Worm (Caenorhabditis elegans) whole organism, L1 larva: ENCODE results near the gene hipr-1.
A peak's percentile ranks its signal among the peaks of the same experiment; 100 is the strongest.

Experiments
- C04F5.9 ChIP-seq: sonication (generic microtip); optimal IDR thresholded peaks from 2 replicates; lab custom pipeline; 2016; ENCODE audit warnings: missing genetic modification characterization, missing compliant biosample characterization
- C34B4.2 ChIP-seq: sonication (generic microtip); optimal IDR thresholded peaks from 2 replicates; lab custom pipeline; 2017; ENCODE audit warnings: mild to moderate bottlenecking, missing genetic modification characterization, missing compliant biosample characterization
- F16B12.6 ChIP-seq: fragments of 150-350 bp; optimal IDR thresholded peaks from 2 replicates; lab custom pipeline; 2014; ENCODE audit warnings: missing biosample characterization, missing genetic modification characterization
- aha-1 ChIP-seq: fragments of 150-350 bp; optimal IDR thresholded peaks from 2 replicates; lab custom pipeline; 2014; ENCODE audit warnings: missing biosample characterization, missing genetic modification characterization
- blmp-1 ChIP-seq: fragments of 150-350 bp; optimal IDR thresholded peaks from 2 replicates; lab custom pipeline; 2014; ENCODE audit warnings: missing biosample characterization, missing genetic modification characterization
- ceh-63 ChIP-seq: fragments of 200-800 bp; sonication (Bioruptor generic); optimal IDR thresholded peaks from 2 replicates; lab custom pipeline; 2018; ENCODE audit warnings: mild to moderate bottlenecking, missing genetic modification characterization, missing compliant biosample characterization
- ceh-8 ChIP-seq: fragments of 200-800 bp; sonication (Bioruptor generic); optimal IDR thresholded peaks from 2 replicates; lab custom pipeline; 2018; ENCODE audit warnings: mild to moderate bottlenecking, missing genetic modification characterization, moderate library complexity, missing compliant biosample characterization
- ceh-82 ChIP-seq, 3 experiments: fragments of 150-350 bp in 1 of 3; sonication (generic microtip) in 2 of 3; optimal IDR thresholded peaks; 2 replicates each; lab custom pipeline; 2014 to 2017; ENCODE audit warnings: missing biosample characterization in 3 of 3, missing genetic modification characterization in 3 of 3
- ceh-90 ChIP-seq: sonication (generic microtip); optimal IDR thresholded peaks from 2 replicates; lab custom pipeline; 2016; ENCODE audit warnings: missing genetic modification characterization, missing compliant biosample characterization
- dpl-1 ChIP-seq, 3 experiments: fragments of 150-350 bp in 2 of 3; sonication (generic microtip) in 1 of 3; optimal IDR thresholded peaks; 2 replicates each; lab custom pipeline; 2014 to 2017; ENCODE audit warnings: missing biosample characterization in 3 of 3, missing genetic modification characterization in 3 of 3, missing genetic modification reagents in 3 of 3
- dsc-1 ChIP-seq: sonication (generic microtip); optimal IDR thresholded peaks from 2 replicates; lab custom pipeline; 2016; ENCODE audit warnings: mild to moderate bottlenecking, missing genetic modification characterization, missing compliant biosample characterization
- efl-1 ChIP-seq, 4 experiments: fragments of 150-350 bp; optimal IDR thresholded peaks in 3 of 4; peaks in 1 of 4; 1 replicate in 1 of 4; 2 replicates in 3 of 4; lab custom pipeline; 2014; ENCODE audit warnings: missing biosample characterization in 2 of 4, missing genetic modification characterization in 2 of 4, missing genetic modification reagents in 2 of 4
- efl-3 ChIP-seq: fragments of 200-800 bp; sonication (Bioruptor generic); optimal IDR thresholded peaks from 2 replicates; lab custom pipeline; 2018; ENCODE audit warnings: mild to moderate bottlenecking, missing genetic modification characterization, missing compliant biosample characterization
- egl-13 ChIP-seq: sonication (generic microtip); optimal IDR thresholded peaks from 2 replicates; lab custom pipeline; 2016; ENCODE audit warnings: missing genotype, missing genetic modification reagents, missing genetic modification characterization, missing compliant biosample characterization
- egl-27 ChIP-seq, 2 experiments: fragments of 150-350 bp in 1 of 2; sonication (generic microtip); optimal IDR thresholded peaks; 3 replicates each; lab custom pipeline; 2017 to 2018; ENCODE audit warnings: missing biosample characterization in 2 of 2, missing genetic modification characterization in 2 of 2, missing genetic modification reagents in 2 of 2
- elt-3 ChIP-seq, 6 experiments: fragments of 150-350 bp in 1 of 6; sonication (generic microtip); optimal IDR thresholded peaks; 2 replicates each; lab custom pipeline; 2017 to 2018; ENCODE audit warnings: missing biosample characterization in 6 of 6, missing genetic modification characterization in 6 of 6, inconsistent platforms in 1 of 6
- fkh-10 ChIP-seq: sonication (generic microtip); optimal IDR thresholded peaks from 2 replicates; lab custom pipeline; 2017; ENCODE audit warnings: missing biosample characterization, missing genetic modification reagents, missing genetic modification characterization
- fkh-4 ChIP-seq: sonication (generic microtip); optimal IDR thresholded peaks from 2 replicates; lab custom pipeline; 2016; ENCODE audit warnings: missing compliant biosample characterization, missing genetic modification characterization, borderline replicate concordance
- hpl-2 ChIP-seq: fragments of 150-350 bp; optimal IDR thresholded peaks from 2 replicates; lab custom pipeline; 2014; ENCODE audit warnings: missing biosample characterization, missing genetic modification reagents, missing genetic modification characterization
- isw-1 ChIP-seq: fragments of 200-800 bp; sonication (Bioruptor generic); IDR thresholded peaks from 2 replicates; pipeline ENCODE4 v1.3.6; 2022; ENCODE audit warnings: missing genetic modification characterization, missing compliant biosample characterization
- lin-15B ChIP-seq: fragments of 150-350 bp; sonication (generic microtip); optimal IDR thresholded peaks from 3 replicates; lab custom pipeline; 2014; ENCODE audit warnings: missing biosample characterization, missing genetic modification characterization
- lin-35 ChIP-seq, 2 experiments: fragments of 150-350 bp; optimal IDR thresholded peaks; 2 replicates each; lab custom pipeline; 2014; ENCODE audit warnings: missing biosample characterization in 2 of 2, missing genetic modification characterization in 2 of 2, missing genetic modification reagents in 2 of 2
- lir-3 ChIP-seq: sonication (generic microtip); optimal IDR thresholded peaks from 2 replicates; lab custom pipeline; 2016; ENCODE audit warnings: mild to moderate bottlenecking, missing genetic modification characterization, moderate library complexity, missing compliant biosample characterization; ENCODE audit not compliant: poor library complexity
- lsy-2 ChIP-seq, 2 experiments: fragments of 150-350 bp; optimal IDR thresholded peaks; 2 replicates each; lab custom pipeline; 2014; ENCODE audit warnings: missing biosample characterization in 2 of 2, missing genetic modification characterization in 2 of 2
- mab-9 ChIP-seq: fragments of 200-800 bp; sonication (Bioruptor generic); IDR thresholded peaks from 2 replicates; pipeline ENCODE4 v1.3.6; 2022; ENCODE audit warnings: missing genetic modification reagents, missing genetic modification characterization, missing compliant biosample characterization
- mdl-1 ChIP-seq, 2 experiments: fragments of 150-350 bp; optimal IDR thresholded peaks; 2 replicates each; lab custom pipeline; 2014 to 2017; ENCODE audit warnings: missing biosample characterization in 2 of 2, missing genetic modification characterization in 2 of 2, inconsistent platforms in 1 of 2
- mep-1 ChIP-seq: fragments of 150-350 bp; optimal IDR thresholded peaks from 2 replicates; lab custom pipeline; 2014; ENCODE audit warnings: missing biosample characterization, missing genetic modification characterization
- nhr-19 ChIP-seq: fragments of 200-800 bp; sonication (Bioruptor generic); conservative IDR thresholded peaks from 2 replicates; pipeline ENCODE4 v1.3.6; 2022; ENCODE audit warnings: missing genetic modification characterization, missing compliant biosample characterization
- nhr-20 ChIP-seq: sonication (generic microtip); optimal IDR thresholded peaks from 2 replicates; lab custom pipeline; 2016; ENCODE audit warnings: mild to moderate bottlenecking, missing genetic modification characterization, missing compliant biosample characterization
- nhr-28 ChIP-seq: fragments of 150-350 bp; optimal IDR thresholded peaks from 2 replicates; lab custom pipeline; 2014; ENCODE audit warnings: missing biosample characterization, missing genetic modification characterization
- nhr-47 ChIP-seq: sonication (generic microtip); optimal IDR thresholded peaks from 2 replicates; lab custom pipeline; 2016; ENCODE audit warnings: mild to moderate bottlenecking, missing genetic modification characterization, moderate library complexity, missing compliant biosample characterization
- nhr-77 ChIP-seq: fragments of 150-350 bp; optimal IDR thresholded peaks from 2 replicates; lab custom pipeline; 2014; ENCODE audit warnings: missing biosample characterization, missing genetic modification characterization
- nhr-85 ChIP-seq: sonication (generic microtip); peaks from one replicate; lab custom pipeline; 2016; ENCODE audit warnings: missing genetic modification characterization, inconsistent platforms, missing compliant biosample characterization
- nhr-90 ChIP-seq: sonication (generic microtip); optimal IDR thresholded peaks from 2 replicates; lab custom pipeline; 2016; ENCODE audit warnings: mild to moderate bottlenecking, missing genetic modification characterization, missing compliant biosample characterization; ENCODE audit not compliant: poor library complexity
- pag-3 ChIP-seq: sonication (generic microtip); optimal IDR thresholded peaks from 2 replicates; lab custom pipeline; 2017; ENCODE audit warnings: missing genetic modification characterization, mild to moderate bottlenecking, missing compliant biosample characterization, antibody characterized with exemption, borderline replicate concordance; ENCODE audit not compliant: insufficient read depth
- pax-3 ChIP-seq: fragments of 200-800 bp; sonication (Bioruptor generic); optimal IDR thresholded peaks from 2 replicates; lab custom pipeline; 2018; ENCODE audit warnings: mild to moderate bottlenecking, missing genetic modification characterization, moderate library complexity, missing compliant biosample characterization
- rnt-1 ChIP-seq: sonication (generic microtip); optimal IDR thresholded peaks from 2 replicates; lab custom pipeline; 2016; ENCODE audit warnings: mild to moderate bottlenecking, missing genetic modification characterization, moderate library complexity, missing compliant biosample characterization
- snu-23 ChIP-seq: sonication (generic microtip); optimal IDR thresholded peaks from 2 replicates; lab custom pipeline; 2016; ENCODE audit warnings: missing genetic modification characterization, missing compliant biosample characterization
- sox-4 ChIP-seq: sonication (generic microtip); optimal IDR thresholded peaks from 2 replicates; lab custom pipeline; 2016; ENCODE audit warnings: missing genetic modification characterization, missing compliant biosample characterization
- swsn-7 ChIP-seq: sonication (generic microtip); optimal IDR thresholded peaks from 2 replicates; lab custom pipeline; 2016; ENCODE audit warnings: missing genetic modification characterization, missing compliant biosample characterization
- tbx-2 ChIP-seq: sonication (generic microtip); optimal IDR thresholded peaks from 2 replicates; lab custom pipeline; 2016; ENCODE audit warnings: missing genetic modification characterization, missing compliant biosample characterization
- tlp-1 ChIP-seq: fragments of 150-350 bp; optimal IDR thresholded peaks from 2 replicates; lab custom pipeline; 2014; ENCODE audit warnings: missing biosample characterization, missing genetic modification characterization
- unc-130 ChIP-seq: fragments of 150-350 bp; optimal IDR thresholded peaks from 2 replicates; lab custom pipeline; 2017; ENCODE audit warnings: missing biosample characterization, missing genetic modification characterization, inconsistent platforms
- unc-62 ChIP-seq: fragments of 150-350 bp; optimal IDR thresholded peaks from 2 replicates; lab custom pipeline; 2014; ENCODE audit warnings: missing biosample characterization, missing genetic modification reagents, missing genetic modification characterization
- unc-98 ChIP-seq: fragments of 200-800 bp; sonication (Bioruptor generic); IDR thresholded peaks from 2 replicates; pipeline ENCODE4 v1.3.6; 2022; ENCODE audit warnings: missing genetic modification characterization, missing compliant biosample characterization
- vab-15 ChIP-seq: sonication (generic microtip); optimal IDR thresholded peaks from 2 replicates; lab custom pipeline; 2017; ENCODE audit warnings: missing genotype, mild to moderate bottlenecking, missing genetic modification characterization, missing compliant biosample characterization
- xbp-1 ChIP-seq: sonication (generic microtip); optimal IDR thresholded peaks from 2 replicates; lab custom pipeline; 2016; ENCODE audit warnings: missing genetic modification characterization, missing compliant biosample characterization
- zip-4 ChIP-seq: fragments of 200-800 bp; sonication (Bioruptor generic); optimal IDR thresholded peaks from 2 replicates; lab custom pipeline; 2018; ENCODE audit warnings: mild to moderate bottlenecking, missing genetic modification characterization, moderate library complexity, missing compliant biosample characterization
- ztf-11 ChIP-seq, 2 experiments: sonication (generic microtip); optimal IDR thresholded peaks; 2 replicates each; lab custom pipeline; 2016 to 2017; ENCODE audit warnings: missing genetic modification characterization in 2 of 2, missing biosample characterization in 1 of 2, missing compliant biosample characterization in 1 of 2
- ztf-4 ChIP-seq: fragments of 150-350 bp; optimal IDR thresholded peaks from 2 replicates; lab custom pipeline; 2014; ENCODE audit warnings: missing biosample characterization, missing genetic modification characterization

hipr-1 gene

DNA sequence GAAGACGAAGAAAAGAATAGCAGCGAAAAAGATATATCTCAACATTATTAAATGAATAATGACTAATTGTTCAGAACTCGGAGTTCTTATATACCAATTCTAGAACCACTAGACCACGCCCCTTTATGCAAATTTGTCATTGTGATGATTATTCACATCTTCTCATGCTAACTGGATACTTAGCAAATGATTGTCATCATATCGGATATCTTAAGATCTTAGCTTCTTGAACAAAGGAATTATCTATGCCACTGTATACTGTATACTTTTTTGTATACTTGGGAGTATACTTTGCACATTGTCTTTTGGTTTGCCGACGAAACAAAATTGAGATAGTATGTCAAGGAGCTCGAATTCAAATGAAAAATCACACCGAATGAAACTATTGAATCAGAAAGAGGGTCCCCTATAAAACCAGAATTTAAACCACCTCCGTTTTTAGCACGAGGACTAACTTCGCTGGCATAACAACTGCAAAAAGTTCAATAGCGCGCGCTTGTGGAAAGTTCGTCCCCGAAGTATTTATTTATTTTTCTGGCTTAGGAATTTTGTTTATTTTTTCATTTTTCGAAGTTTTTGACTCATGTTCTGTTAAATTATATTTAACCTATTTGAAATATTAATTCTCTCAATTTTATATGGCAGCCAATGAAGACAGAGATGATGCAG is 19.6 kb upstream of the hipr-1 start, which contains the start of the genes sdz-1 and vps-33.1:
Gene sdz-1 (minus strand): TSS at position 51 of the 669 bp plus-strand sequence.
Gene vps-33.1 (plus strand): TSS at position 639 of the 669 bp plus-strand sequence.
- TF ChIP-seq ceh-8 (GFP tag; lab: Kevin White, UChicago), result no peak
- no peak for TF ChIP-seq ceh-63
- TF ChIP-seq dsc-1, result peak; percentile 9
- no peak for TF ChIP-seq pax-3
- TF ChIP-seq ztf-4 (tag; lab: Kevin White, UChicago), result no peak
- no peak for TF ChIP-seq pag-3 (tag; lab: Kevin White, UChicago)
- 0 out of 2 replicates have a peak, but pooled peaks have one; percentile 17 for TF ChIP-seq nhr-19 (GFP tag; lab: Robert Waterston, UW)
- peak; percentile 59 for TF ChIP-seq nhr-47 (tag; lab: Kevin White, UChicago)
- TF ChIP-seq nhr-28 (tag; lab: Kevin White, UChicago), result no peak
- peak; percentile 91 for TF ChIP-seq rnt-1
- peak in 2 of 6 experiments; percentile 1 to 36 for TF ChIP-seq elt-3 (tag; optimal IDR thresholded peaks at IDR 0.05; lab: Kevin White, UChicago)
- TF ChIP-seq isw-1, result peak; percentile 33
- TF ChIP-seq blmp-1, result peak; percentile 63
- TF ChIP-seq fkh-4 (tag; lab: Kevin White, UChicago), result peak; percentile 10
- peak; percentile 46 for TF ChIP-seq nhr-90 (tag; lab: Kevin White, UChicago)
- no peak for TF ChIP-seq C04F5.9
- peak; percentile 52 for TF ChIP-seq snu-23 (GFP tag; lab: Kevin White, UChicago)
- peak; percentile 14 for TF ChIP-seq egl-13 (tag; lab: Kevin White, UChicago)
- peak; percentile 42 to 86 for TF ChIP-seq lsy-2 (tag; optimal IDR thresholded peaks at IDR 0.05; lab: Kevin White, UChicago)
- TF ChIP-seq fkh-10, result no peak
- peak in 1 of 2 experiments; percentile 58 for TF ChIP-seq ztf-11 (tag; optimal IDR thresholded peaks at IDR 0.05; lab: Kevin White, UChicago)
- peak; percentile 91 to 94 for TF ChIP-seq lin-35 (GFP tag; optimal IDR thresholded peaks at IDR 0.05; lab: Kevin White, UChicago)
- TF ChIP-seq dpl-1 (GFP tag; optimal IDR thresholded peaks at IDR 0.05; lab: Kevin White, UChicago), result peak; percentile 73 to 89 (median 83)
- TF ChIP-seq unc-130, result peak; percentile 24
- TF ChIP-seq xbp-1 (tag; lab: Kevin White, UChicago), result peak; percentile 23
- TF ChIP-seq swsn-7 (tag; lab: Kevin White, UChicago), result no peak
- no peak for TF ChIP-seq egl-27 (tag; optimal IDR thresholded peaks at IDR 0.05; lab: Kevin White, UChicago)
- no peak for TF ChIP-seq sox-4 (tag; lab: Kevin White, UChicago)
- TF ChIP-seq unc-98 (GFP tag; lab: Robert Waterston, UW), result no peak
- TF ChIP-seq C34B4.2 (tag; lab: Kevin White, UChicago), result no peak
- peak; percentile 3 for TF ChIP-seq nhr-77 (tag; lab: Kevin White, UChicago)
- TF ChIP-seq unc-62 (GFP tag; lab: Kevin White, UChicago), result no peak
- peak; percentile 34 for TF ChIP-seq nhr-20 (tag; lab: Kevin White, UChicago)
- no peak for TF ChIP-seq aha-1 (tag; lab: Kevin White, UChicago)
- peak in 2 of 3 experiments; percentile 7 to 63 for TF ChIP-seq ceh-82 (tag; optimal IDR thresholded peaks at IDR 0.05; lab: Kevin White, UChicago)
- peak; percentile 73 to 89 for TF ChIP-seq efl-1 (optimal IDR thresholded peaks at IDR 0.05; lab: Kevin White, UChicago)
- TF ChIP-seq efl-1 (GFP tag; optimal IDR thresholded peaks at IDR 0.05 in 1 of 2; lab: Kevin White, UChicago), result peak; percentile 90 to 98
- TF ChIP-seq mdl-1 (tag; optimal IDR thresholded peaks at IDR 0.05; lab: Kevin White, UChicago), result peak in 1 of 2 experiments; percentile 58
- TF ChIP-seq nhr-85 (tag; lab: Kevin White, UChicago), result peak; percentile 63
- no peak for TF ChIP-seq hpl-2 (GFP tag; lab: Kevin White, UChicago)
- no peak for TF ChIP-seq vab-15 (tag; lab: Kevin White, UChicago)
- TF ChIP-seq mab-9 (GFP tag; lab: Robert Waterston, UW), result no peak
- TF ChIP-seq ceh-90 (tag; lab: Kevin White, UChicago), result peak; percentile 78
- TF ChIP-seq F16B12.6, result peak; percentile 49
- no peak for TF ChIP-seq efl-3 (GFP tag; lab: Kevin White, UChicago)
- TF ChIP-seq tlp-1 (tag; lab: Kevin White, UChicago), result no peak
- TF ChIP-seq lin-15B, result peak; percentile 44
- TF ChIP-seq zip-4 (GFP tag; lab: Kevin White, UChicago), result no peak
- peak; percentile 74 for TF ChIP-seq lir-3 (tag; lab: Kevin White, UChicago)
- TF ChIP-seq tbx-2, result peak; percentile 55
- TF ChIP-seq mep-1, result no peak
